Fruit fly (Drosophila melanogaster) whole organism, embryonic: ENCODE data around the gene mol.

Experiments
- CG10366 ChIP-seq: fragments of 200-800 bp; sonication (Bioruptor generic); IDR thresholded peaks from 2 replicates; pipeline ENCODE4 v1.3.6; 2022; ENCODE audit warnings: missing biosample characterization, missing genetic modification characterization
- CG12155 ChIP-seq: fragments of 200-800 bp; sonication (Bioruptor generic); optimal IDR thresholded peaks from 3 replicates; lab custom pipeline; 2016; ENCODE audit warnings: missing biosample characterization, missing genetic modification characterization
- CG12659 ChIP-seq: fragments of 200-800 bp; sonication (Bioruptor generic); optimal IDR thresholded peaks from 3 replicates; lab custom pipeline; 2017; ENCODE audit warnings: mild to moderate bottlenecking, missing biosample characterization, missing genetic modification reagents, missing genetic modification characterization
- CG13287 ChIP-seq: fragments of 200-800 bp; sonication (Bioruptor generic); IDR thresholded peaks from 2 replicates; pipeline ENCODE4 v1.3.6; 2022; ENCODE audit warnings: missing biosample characterization, missing genetic modification characterization; ENCODE audit not compliant: partially characterized antibody
- CG14965 ChIP-seq: fragments of 200-800 bp; sonication (Bioruptor generic); optimal IDR thresholded peaks from 2 replicates; lab custom pipeline; 2016; ENCODE audit warnings: missing biosample characterization, missing genetic modification characterization, borderline replicate concordance
- CG15269 ChIP-seq: fragments of 200-800 bp; sonication (Bioruptor generic); optimal IDR thresholded peaks from 2 replicates; lab custom pipeline; 2018; ENCODE audit warnings: missing biosample characterization, mild to moderate bottlenecking, missing genetic modification characterization, moderate library complexity
- CG17829 ChIP-seq: fragments of 200-800 bp; optimal IDR thresholded peaks from 2 replicates; lab custom pipeline; 2019; ENCODE audit warnings: missing biosample characterization, mild to moderate bottlenecking, missing genetic modification characterization, moderate library complexity
- CG3065 ChIP-seq: fragments of 200-800 bp; sonication (Bioruptor generic); optimal IDR thresholded peaks from 2 replicates; lab custom pipeline; 2016; ENCODE audit warnings: missing biosample characterization, missing genetic modification characterization
- CG3407 ChIP-seq: fragments of 200-800 bp; sonication (Bioruptor generic); optimal IDR thresholded peaks from 2 replicates; lab custom pipeline; 2018; ENCODE audit warnings: missing biosample characterization, mild to moderate bottlenecking, missing genetic modification characterization
- CG34224 ChIP-seq: fragments of 200-800 bp; sonication (Bioruptor generic); IDR thresholded peaks from 3 replicates; pipeline ENCODE4 v1.3.6; 2022; ENCODE audit warnings: missing biosample characterization, missing genetic modification characterization; ENCODE audit not compliant: partially characterized antibody
- CG3838 ChIP-seq: fragments of 200-800 bp; sonication (Bioruptor generic); optimal IDR thresholded peaks from 3 replicates; lab custom pipeline; 2016; ENCODE audit warnings: missing biosample characterization, missing genetic modification characterization
- CG4360 ChIP-seq: fragments of 200-800 bp; sonication (Bioruptor generic); IDR thresholded peaks from 2 replicates; pipeline ENCODE4 v1.3.6; 2022; ENCODE audit warnings: missing biosample characterization, missing genetic modification characterization
- CG4617 ChIP-seq: fragments of 200-800 bp; sonication (Bioruptor generic); optimal IDR thresholded peaks from 3 replicates; lab custom pipeline; 2016; ENCODE audit warnings: missing biosample characterization, missing genetic modification characterization, borderline replicate concordance
- CG4707 ChIP-seq: fragments of 200-800 bp; sonication (Bioruptor generic); optimal IDR thresholded peaks from 2 replicates; lab custom pipeline; 2018; ENCODE audit warnings: missing biosample characterization, mild to moderate bottlenecking, missing genetic modification characterization, moderate library complexity
- CG7839 ChIP-seq: fragments of 200-800 bp; sonication (Bioruptor generic); optimal IDR thresholded peaks from 3 replicates; lab custom pipeline; 2018; ENCODE audit warnings: missing biosample characterization, mild to moderate bottlenecking, missing genetic modification characterization, moderate library complexity
- CG8924 ChIP-seq: fragments of 200-800 bp; optimal IDR thresholded peaks from 3 replicates; lab custom pipeline; 2019; ENCODE audit warnings: missing biosample characterization, mild to moderate bottlenecking, missing genetic modification characterization, moderate library complexity
- Camta ChIP-seq: fragments of 200-800 bp; sonication (Bioruptor generic); optimal IDR thresholded peaks from 2 replicates; lab custom pipeline; 2016; ENCODE audit warnings: missing biosample characterization, missing genetic modification characterization
- D ChIP-seq, 2 experiments: fragments of 200-800 bp in 1 of 2; fragments of >200 bp in 1 of 2; sonication (Bioruptor generic) in 1 of 2; optimal IDR thresholded peaks; 2 replicates in 1 of 2; 3 replicates in 1 of 2; lab custom pipeline; 2017; ENCODE audit warnings: mild to moderate bottlenecking in 1 of 2, missing biosample characterization in 1 of 2, missing genetic modification characterization in 1 of 2, missing genetic modification reagents in 1 of 2
- Ets97D ChIP-seq: fragments of 200-800 bp; sonication (Bioruptor generic); optimal IDR thresholded peaks from 3 replicates; lab custom pipeline; 2016; ENCODE audit warnings: missing biosample characterization, missing genetic modification characterization
- Fer2 ChIP-seq: fragments of 200-800 bp; sonication (Bioruptor generic); optimal IDR thresholded peaks from 2 replicates; lab custom pipeline; 2018; ENCODE audit warnings: missing biosample characterization, mild to moderate bottlenecking, missing genetic modification characterization, moderate library complexity
- Hr3 ChIP-seq: fragments of 200-800 bp; sonication (Bioruptor generic); optimal IDR thresholded peaks from 3 replicates; lab custom pipeline; 2016; ENCODE audit warnings: missing biosample characterization, missing genetic modification characterization
- Hr51 ChIP-seq, 2 experiments: fragments of 200-800 bp; sonication (Bioruptor generic); optimal IDR thresholded peaks; 2 replicates in 1 of 2; 3 replicates in 1 of 2; lab custom pipeline; 2016 to 2018; ENCODE audit warnings: missing biosample characterization in 2 of 2, missing genetic modification characterization in 2 of 2, mild to moderate bottlenecking in 1 of 2, moderate library complexity in 1 of 2
- MBD-R2 ChIP-seq: fragments of 200-800 bp; sonication (Bioruptor generic); IDR thresholded peaks from 2 replicates; pipeline ENCODE4 v1.3.6; 2022; ENCODE audit warnings: missing biosample characterization, missing genetic modification characterization
- MESR4 ChIP-seq: fragments of 200-800 bp; sonication (Bioruptor generic); optimal IDR thresholded peaks from 2 replicates; lab custom pipeline; 2018; ENCODE audit warnings: missing biosample characterization, mild to moderate bottlenecking, missing genetic modification characterization, moderate library complexity
- Med ChIP-seq: fragments of 200-800 bp; sonication (Bioruptor generic); peaks from one replicate; lab custom pipeline; 2016; ENCODE audit warnings: missing biosample characterization, missing genetic modification characterization, mild to moderate bottlenecking, inconsistent platforms, moderate library complexity
- Pdp1 ChIP-seq, 2 experiments: fragments of 200-800 bp; sonication (Bioruptor generic); optimal IDR thresholded peaks; 3 replicates each; lab custom pipeline; 2016; ENCODE audit warnings: missing biosample characterization in 2 of 2, missing genetic modification characterization in 2 of 2, mild to moderate bottlenecking in 1 of 2, moderate library complexity in 1 of 2
- Rfx ChIP-seq: fragments of 200-800 bp; sonication (Bioruptor generic); IDR thresholded peaks from 2 replicates; pipeline ENCODE4 v1.3.6; 2022; ENCODE audit warnings: missing biosample characterization, missing genetic modification characterization
- Sin3A ChIP-seq: fragments of >200 bp; optimal IDR thresholded peaks from 2 replicates; lab custom pipeline; 2018
- Trl ChIP-seq, 3 experiments: fragments of >200 bp in 2 of 3; fragments of 200-800 bp in 1 of 3; sonication (Bioruptor generic) in 1 of 3; optimal IDR thresholded peaks; 2 replicates in 1 of 3; 3 replicates in 2 of 3; lab custom pipeline; 2016 to 2017; ENCODE audit warnings: missing biosample characterization in 1 of 3, missing genetic modification characterization in 1 of 3
- ac ChIP-seq: fragments of 200-800 bp; sonication (Bioruptor generic); optimal IDR thresholded peaks from 3 replicates; lab custom pipeline; 2017; ENCODE audit warnings: missing biosample characterization, mild to moderate bottlenecking, missing genetic modification characterization
- aop ChIP-seq: fragments of 200-800 bp; sonication (Bioruptor generic); IDR thresholded peaks from 2 replicates; pipeline ENCODE4 v1.3.6; 2022; ENCODE audit warnings: missing biosample characterization, missing genetic modification characterization
- ash1 ChIP-seq: fragments of 200-800 bp; sonication (Bioruptor generic); optimal IDR thresholded peaks from 2 replicates; lab custom pipeline; 2018; ENCODE audit warnings: missing biosample characterization, mild to moderate bottlenecking, missing genetic modification characterization
- bbx ChIP-seq: fragments of 200-800 bp; sonication (Bioruptor generic); IDR thresholded peaks from 2 replicates; pipeline ENCODE4 v1.3.6; 2022; ENCODE audit warnings: missing biosample characterization, missing genetic modification characterization; ENCODE audit not compliant: partially characterized antibody
- crp ChIP-seq, 2 experiments: fragments of 200-800 bp; sonication (Bioruptor generic); optimal IDR thresholded peaks; 2 replicates in 1 of 2; 3 replicates in 1 of 2; lab custom pipeline; 2017; ENCODE audit warnings: missing biosample characterization in 2 of 2, missing genetic modification characterization in 2 of 2, mild to moderate bottlenecking in 1 of 2, moderate library complexity in 1 of 2
- dmrt99B ChIP-seq: fragments of 200-800 bp; sonication (Bioruptor generic); optimal IDR thresholded peaks from 2 replicates; lab custom pipeline; 2018; ENCODE audit warnings: missing biosample characterization, mild to moderate bottlenecking, missing genetic modification characterization, moderate library complexity
- eyg ChIP-seq: fragments of 200-800 bp; sonication (Bioruptor generic); optimal IDR thresholded peaks from 3 replicates; lab custom pipeline; 2016; ENCODE audit warnings: missing biosample characterization, missing genetic modification characterization
- gfzf ChIP-seq: fragments of 200-800 bp; sonication (Bioruptor generic); optimal IDR thresholded peaks from 2 replicates; lab custom pipeline; 2016; ENCODE audit warnings: missing biosample characterization, mild to moderate bottlenecking, missing genetic modification characterization, moderate library complexity
- gro ChIP-seq: fragments of 200-800 bp; sonication (Bioruptor generic); optimal IDR thresholded peaks from 2 replicates; lab custom pipeline; 2016; ENCODE audit warnings: missing biosample characterization, missing genetic modification characterization
- inv ChIP-seq: fragments of 200-800 bp; sonication (Bioruptor generic); IDR thresholded peaks from 2 replicates; pipeline ENCODE4 v1.3.6; 2022; ENCODE audit warnings: missing biosample characterization, missing genetic modification characterization; ENCODE audit not compliant: partially characterized antibody
- lmd ChIP-seq: fragments of 200-800 bp; sonication (Bioruptor generic); IDR thresholded peaks from 2 replicates; pipeline ENCODE4 v1.3.6; 2022; ENCODE audit warnings: missing biosample characterization, missing genetic modification characterization
- pan ChIP-seq, 4 experiments: fragments of >200 bp in 3 of 4; fragments of 200-800 bp in 1 of 4; sonication (Bioruptor generic) in 1 of 4; optimal IDR thresholded peaks in 3 of 4; IDR thresholded peaks in 1 of 4; 2 replicates each; pipeline versions ENCODE4 v1.3.6 to Lab custom; 2017 to 2022; ENCODE audit warnings: missing biosample characterization in 2 of 4, missing genetic modification characterization in 2 of 4, mixed read lengths in 1 of 4
- pb ChIP-seq: fragments of 200-800 bp; sonication (Bioruptor generic); optimal IDR thresholded peaks from 3 replicates; lab custom pipeline; 2016; ENCODE audit warnings: missing biosample characterization, missing genetic modification characterization
- row ChIP-seq: fragments of 200-800 bp; sonication (Bioruptor generic); IDR thresholded peaks from 3 replicates; pipeline ENCODE4 v1.3.6; 2022; ENCODE audit warnings: missing biosample characterization, missing genetic modification characterization
- run ChIP-seq: fragments of 200-800 bp; sonication (Bioruptor generic); optimal IDR thresholded peaks from 3 replicates; lab custom pipeline; 2018; ENCODE audit warnings: missing biosample characterization, mild to moderate bottlenecking, missing genetic modification characterization
- sd ChIP-seq: fragments of 200-800 bp; sonication (Bioruptor generic); optimal IDR thresholded peaks from 3 replicates; lab custom pipeline; 2018; ENCODE audit warnings: missing biosample characterization, mild to moderate bottlenecking, missing genetic modification characterization, moderate library complexity
- sens ChIP-seq: fragments of 200-800 bp; sonication (Bioruptor generic); peaks from one replicate; lab custom pipeline; 2016; ENCODE audit warnings: missing biosample characterization, missing genetic modification characterization
- vnd ChIP-seq: fragments of 200-800 bp; sonication (Bioruptor generic); IDR thresholded peaks from 3 replicates; pipeline ENCODE4 v1.3.6; 2022; ENCODE audit warnings: missing biosample characterization, missing genetic modification characterization; ENCODE audit not compliant: partially characterized antibody
- wek ChIP-seq: fragments of 200-800 bp; sonication (Bioruptor generic); optimal IDR thresholded peaks from 3 replicates; lab custom pipeline; 2018; ENCODE audit warnings: missing biosample characterization, mild to moderate bottlenecking, missing genetic modification characterization, moderate library complexity
- zen ChIP-seq: fragments of 200-800 bp; sonication (Bioruptor generic); optimal IDR thresholded peaks from 3 replicates; lab custom pipeline; 2018; ENCODE audit warnings: missing biosample characterization, mild to moderate bottlenecking, missing genetic modification characterization, moderate library complexity

Gene mol

DNA sequence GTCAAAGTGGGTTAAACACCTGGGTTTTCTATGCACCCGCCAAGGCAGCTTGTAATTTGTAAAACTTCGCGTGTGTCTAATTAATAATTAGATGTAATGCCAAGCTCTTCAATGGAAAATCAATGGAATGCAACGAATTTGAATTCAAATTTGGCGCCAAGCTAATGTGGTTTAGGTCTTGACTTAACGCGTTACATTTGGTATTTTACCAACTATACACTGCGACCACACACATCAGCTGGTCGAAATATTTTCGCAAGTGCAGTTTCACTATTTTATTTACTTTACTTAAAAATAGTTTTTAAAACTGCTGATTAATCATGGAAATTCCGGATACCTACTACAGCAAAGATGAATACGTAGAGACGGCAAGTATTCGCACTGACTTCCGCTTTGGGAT is 8.1 kb upstream of the mol start, which contains the start of gene DCTN5-p25 (continued):
- TF ChIP-seq CG4707: no peak
- TF ChIP-seq CG17829: no peak
- TF ChIP-seq run (tag; lab: Kevin White, UChicago): no peak
- no peak for TF ChIP-seq dmrt99B (tag; lab: Kevin White, UChicago)
- peak; percentile 38 for TF ChIP-seq MESR4 (GFP tag; lab: Kevin White, UChicago)
- TF ChIP-seq CG12155 (GFP tag; lab: Kevin White, UChicago): no peak
- TF ChIP-seq Sin3A: peak; percentile 46
- peak; percentile 93 for TF ChIP-seq sd (tag; lab: Kevin White, UChicago)
- no peak for TF ChIP-seq Fer2
- TF ChIP-seq pb: no peak
- no peak for TF ChIP-seq CG3407
- peak; percentile 53 to 95 for TF ChIP-seq crp (GFP tag; optimal IDR thresholded peaks at IDR 0.05; lab: Kevin White, UChicago)
- TF ChIP-seq CG13287: peak; percentile 41; the same call in 1 of the 2 replicates
- TF ChIP-seq eyg (GFP tag; lab: Kevin White, UChicago): no peak
- no peak for TF ChIP-seq CG4617
- TF ChIP-seq wek (GFP tag; lab: Kevin White, UChicago): no peak
- TF ChIP-seq aop (GFP tag; lab: Robert Waterston, UW): no peak
- TF ChIP-seq Trl (optimal IDR thresholded peaks at IDR 0.05; lab: Kevin White, UChicago): no peak
- no peak for TF ChIP-seq Trl (GFP tag; optimal IDR thresholded peaks at IDR 0.05; lab: Kevin White, UChicago)
- no peak for TF ChIP-seq Hr3 (GFP tag; lab: Kevin White, UChicago)
- peak; percentile 91 for TF ChIP-seq gfzf (GFP tag; lab: Kevin White, UChicago)
- TF ChIP-seq CG34224 (GFP tag; lab: Robert Waterston, UW): 0 out of 3 replicates have a peak, but pooled peaks have one; percentile 46
- peak; percentile 58 for TF ChIP-seq MBD-R2 (GFP tag; lab: Robert Waterston, UW)

DNA sequence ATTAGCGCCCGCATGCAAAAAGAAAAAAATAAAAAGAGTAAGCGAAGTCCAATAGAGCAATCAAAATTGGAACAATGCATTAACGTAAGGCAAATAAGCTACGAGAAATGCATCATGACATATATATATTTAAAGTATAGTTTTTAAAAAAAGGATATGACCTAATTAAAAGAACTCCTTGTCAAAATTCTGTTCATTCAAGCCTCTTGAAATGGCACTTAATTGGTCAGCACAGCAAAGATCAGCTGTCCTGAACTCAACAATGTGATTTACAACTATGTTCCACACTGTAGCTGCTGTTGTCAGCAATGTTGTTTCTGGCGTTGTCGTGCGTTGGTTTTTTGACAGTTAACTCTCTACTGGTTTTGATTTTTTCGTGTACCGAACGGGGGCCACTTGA is 4.5 kb upstream of the mol start:
- TF ChIP-seq CG7839 (peak; percentile 12), CG3838 (GFP tag; lab: Kevin White, UChicago) (no peak), zen (tag; lab: Kevin White, UChicago) (no peak), D (optimal IDR thresholded peaks at IDR 0.05; lab: Kevin White, UChicago) (no peak), D (GFP tag; optimal IDR thresholded peaks at IDR 0.05; lab: Kevin White, UChicago) (no peak), ash1 (GFP tag; lab: Kevin White, UChicago) (no peak), CG8924 (tag; lab: Kevin White, UChicago) (no peak), Pdp1 (GFP tag; optimal IDR thresholded peaks at IDR 0.05; lab: Kevin White, UChicago) (no peak), row (GFP tag; lab: Robert Waterston, UW) (0 out of 3 replicates have a peak, but pooled peaks have one; percentile 15), CG3065 (no peak), CG10366 (no peak), CG14965 (GFP tag; lab: Kevin White, UChicago) (no peak), bbx (GFP tag; lab: Robert Waterston, UW) (no peak), Fer2 (no peak), CG12659 (GFP tag; lab: Kevin White, UChicago) (peak; percentile 3), CG4360 (GFP tag; lab: Robert Waterston, UW) (no peak), CG15269 (tag; lab: Kevin White, UChicago) (peak; percentile 33), ac (no peak), inv (GFP tag; lab: Robert Waterston, UW) (no peak), Ets97D (no peak), gro (GFP tag; lab: Kevin White, UChicago) (no peak), vnd (GFP tag; lab: Robert Waterston, UW) (no peak), Hr51 (GFP tag; optimal IDR thresholded peaks at IDR 0.05; lab: Kevin White, UChicago) (peak in 1 of 2 experiments; percentile 45), Rfx (GFP tag; lab: Robert Waterston, UW) (0 out of 2 replicates have a peak, but pooled peaks have one; percentile 25), pan (optimal IDR thresholded peaks at IDR 0.05; lab: Kevin White, UChicago) (no peak), pan (GFP tag; optimal IDR thresholded peaks at IDR 0.05 in 1 of 2, IDR thresholded peaks at IDR 0.05 in 1 of 2) (peak in 1 of 2 experiments; percentile 53), sens (GFP tag; lab: Kevin White, UChicago) (no peak), lmd (GFP tag; lab: Robert Waterston, UW) (peak; percentile 7; the same call in 1 of the 2 replicates), Camta (GFP tag; lab: Kevin White, UChicago) (no peak), Med (GFP tag; lab: Kevin White, UChicago) (peak; percentile 51)
